Worm (Caenorhabditis elegans) whole organism, L4/young adult: ENCODE measurements around the gene F55H2.5.

Source experiments
- W03F9.2 ChIP-seq: fragments of 150-350 bp; optimal IDR thresholded peaks from 2 replicates; lab custom pipeline; 2014; ENCODE audit warnings: missing biosample characterization, missing genetic modification characterization
- dao-5 ChIP-seq: sonication (generic microtip); optimal IDR thresholded peaks from 2 replicates; lab custom pipeline; 2016; ENCODE audit warnings: missing genotype, missing genetic modification characterization, moderate library complexity, missing compliant biosample characterization
- him-1 ChIP-seq: sonication (generic microtip); optimal IDR thresholded peaks from 2 replicates; lab custom pipeline; 2016; ENCODE audit warnings: missing genotype, missing genetic modification reagents, missing genetic modification characterization, missing compliant biosample characterization

The F55H2.5 gene

DNA sequence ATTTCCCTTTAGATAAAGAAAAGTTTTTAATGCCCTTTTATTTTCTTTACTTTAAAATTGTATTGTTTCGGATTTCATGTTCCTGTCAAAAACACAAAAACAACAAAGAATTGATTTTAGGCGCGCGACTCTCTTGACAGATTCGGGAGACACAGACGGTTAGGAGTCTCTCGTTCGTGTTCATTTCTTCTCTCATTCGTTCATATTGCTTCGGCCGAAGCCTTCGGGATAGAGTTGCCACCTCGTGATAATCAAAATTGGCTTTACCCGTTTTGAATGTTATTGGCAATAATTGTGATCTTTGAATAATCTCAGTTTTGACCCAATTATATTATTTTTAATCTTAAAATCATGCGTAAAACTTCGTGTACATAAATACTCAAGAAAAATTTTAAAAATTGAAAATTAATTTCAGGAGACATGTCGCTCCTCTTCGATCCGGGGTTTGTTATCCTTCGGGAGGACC, at the start of gene F55H2.5:
F55H2.5 (plus strand) TSS at position 416 of the 466 bp plus-strand sequence.
- no peak for TF ChIP-seq W03F9.2 (tag; lab: Kevin White, UChicago)
- no peak for TF ChIP-seq dao-5 (tag; lab: Kevin White, UChicago)
- TF ChIP-seq him-1 (tag; lab: Kevin White, UChicago) = no peak

DNA sequence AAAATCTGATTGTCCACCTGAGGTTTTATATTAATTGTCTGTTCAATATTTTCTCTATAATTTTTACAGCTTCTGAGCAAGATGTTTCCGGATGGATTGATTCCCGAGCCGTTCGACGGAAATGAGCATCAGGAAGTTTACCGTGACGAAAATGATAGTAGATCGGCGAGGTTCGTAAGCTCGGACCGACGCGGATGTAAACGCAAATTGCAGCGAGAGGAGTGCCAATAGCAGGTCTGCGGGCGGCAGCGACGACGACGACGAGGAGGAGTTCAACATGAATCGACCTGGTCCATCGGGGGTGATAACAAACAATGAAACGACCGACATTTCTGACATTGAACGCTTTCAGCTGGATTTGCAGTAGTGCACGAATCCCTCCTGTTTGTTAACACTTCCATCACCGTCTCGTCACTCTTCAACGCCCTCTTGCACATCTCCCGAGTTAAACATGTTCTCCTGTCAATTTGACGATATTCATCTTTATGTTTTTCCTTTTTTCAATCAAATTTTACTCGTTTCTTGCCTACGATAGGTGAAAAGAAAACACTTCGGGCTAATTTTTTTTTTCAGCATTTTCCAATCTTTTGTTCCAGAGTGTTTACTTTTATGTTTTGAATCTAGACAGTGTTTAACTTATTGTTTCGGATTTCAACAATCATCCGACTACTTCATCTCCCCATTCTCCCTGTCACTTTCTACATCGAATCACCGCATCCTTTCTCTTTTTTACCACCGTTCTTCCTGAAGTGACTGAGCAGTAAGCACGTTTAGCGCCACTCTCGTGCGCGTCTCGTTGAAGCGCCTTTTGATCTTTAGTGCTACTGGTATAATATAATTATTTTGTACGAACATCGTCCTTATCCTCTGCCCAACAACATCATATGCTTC, 49.1 kb upstream of the F55H2.5 start:
- TF ChIP-seq him-1 (tag; lab: Kevin White, UChicago) (no peak), W03F9.2 (tag; lab: Kevin White, UChicago) (no peak), dao-5 (tag; lab: Kevin White, UChicago) (no peak)

DNA sequence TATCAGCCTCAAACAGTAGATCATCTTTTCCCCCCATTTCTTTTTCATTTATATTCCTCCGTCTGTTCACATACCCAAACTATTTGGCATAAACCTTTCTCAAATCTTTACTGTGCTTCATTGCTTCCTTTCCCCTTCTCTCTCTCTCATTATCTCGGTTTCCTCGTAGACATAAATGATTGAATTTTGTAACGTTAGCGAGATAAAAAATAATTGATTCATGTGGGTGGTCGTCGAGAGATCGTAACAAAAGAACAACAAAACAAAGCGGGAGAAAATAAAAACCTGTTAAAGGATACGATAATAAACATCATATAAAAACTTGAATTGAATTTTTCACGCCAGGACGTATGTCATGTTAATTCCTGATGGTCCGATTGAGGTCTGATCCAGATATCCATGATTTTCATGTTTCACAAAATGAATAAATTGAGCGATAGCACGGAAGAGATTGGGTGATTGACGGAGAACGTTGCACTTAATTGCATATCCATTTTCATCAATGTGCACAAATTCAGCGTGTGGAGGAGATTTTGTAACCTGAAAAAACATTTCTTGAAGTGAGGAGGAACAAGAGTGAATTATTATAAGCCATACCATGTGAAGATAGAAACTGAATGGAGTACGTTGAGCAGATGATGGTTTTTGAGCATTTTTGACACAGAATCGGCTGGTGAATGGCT, 48.3 kb upstream of the F55H2.5 start:
- TF ChIP-seq dao-5 (tag; lab: Kevin White, UChicago) (no peak), W03F9.2 (tag; lab: Kevin White, UChicago) (no peak), him-1 (tag; lab: Kevin White, UChicago) (no peak)

DNA sequence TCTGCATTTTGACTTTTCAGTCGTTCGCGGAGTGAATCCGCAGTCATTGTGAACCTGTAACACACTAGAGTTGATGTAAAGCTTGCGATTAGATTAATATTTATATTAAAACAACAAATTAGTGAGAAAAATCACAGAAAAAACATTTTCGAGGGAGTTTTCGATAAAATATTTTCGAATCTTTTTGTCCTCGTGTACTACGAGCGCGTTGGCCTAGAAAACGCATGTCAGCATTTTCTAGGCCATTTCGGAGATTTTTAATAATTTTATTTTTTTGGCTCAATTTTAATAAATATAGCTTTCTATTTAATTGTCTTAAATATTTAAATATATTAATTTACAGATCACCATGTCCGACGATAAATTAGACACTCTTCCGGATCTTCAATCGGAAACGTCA, 45.8 kb upstream of the F55H2.5 start, which contains the start of gene B0464.9:
B0464.9 (plus strand) TSS at position 344 of the 400 bp plus-strand sequence.
- TF ChIP-seq him-1 (tag; lab: Kevin White, UChicago) = no peak
- peak; percentile 69 for TF ChIP-seq W03F9.2 (tag; lab: Kevin White, UChicago)

DNA sequence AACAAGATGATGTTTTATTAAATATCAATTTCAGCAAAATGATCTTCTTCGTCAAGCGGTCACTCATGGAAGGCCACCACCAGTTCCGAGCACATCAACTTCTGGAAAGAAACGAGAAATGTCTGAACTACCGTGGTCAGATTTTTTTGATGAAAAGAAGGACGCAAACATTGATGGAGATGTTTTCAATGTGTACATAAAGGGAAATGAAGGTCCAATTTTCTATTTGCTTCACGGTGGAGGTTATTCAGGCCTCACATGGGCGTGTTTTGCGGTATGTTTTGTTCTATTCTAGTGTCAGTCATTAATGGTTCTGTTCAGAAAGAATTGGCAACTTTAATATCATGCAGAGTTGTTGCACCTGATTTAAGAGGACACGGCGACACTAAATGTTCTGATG, 45.4 kb upstream of the F55H2.5 start, which contains the start of gene B0464.6:
B0464.6 (minus strand) TSS at position 101 of the 400 bp plus-strand sequence.
- TF ChIP-seq W03F9.2 (tag; lab: Kevin White, UChicago) (no peak), him-1 (tag; lab: Kevin White, UChicago) (no peak), dao-5 (tag; lab: Kevin White, UChicago) (no peak)

DNA sequence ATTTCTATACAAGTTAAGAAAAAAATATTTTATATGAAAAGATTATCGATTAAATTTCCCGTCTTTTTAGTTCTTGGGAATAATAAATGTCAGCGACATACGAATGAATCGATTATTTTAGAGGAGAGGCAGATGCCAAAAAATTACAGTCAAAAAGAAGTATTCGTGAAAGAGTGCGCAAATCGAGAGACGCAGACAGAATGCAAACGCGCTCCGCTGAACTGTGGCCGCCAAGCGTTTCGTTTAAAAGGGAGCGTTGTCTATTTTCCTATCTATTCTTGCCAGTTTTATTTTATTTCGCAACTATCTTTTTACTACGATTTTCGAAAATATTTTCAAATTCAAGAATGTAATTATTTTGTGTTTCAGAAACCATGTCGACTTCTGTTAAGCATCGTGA, 44.2 kb upstream of the F55H2.5 start, which contains the start of gene baf-1:
baf-1 (plus strand) TSS at position 370 of the 400 bp plus-strand sequence.
- no peak for TF ChIP-seq him-1 (tag; lab: Kevin White, UChicago)
- TF ChIP-seq W03F9.2 (tag; lab: Kevin White, UChicago) = peak; percentile 76
- TF ChIP-seq dao-5 (tag; lab: Kevin White, UChicago) = no peak

DNA sequence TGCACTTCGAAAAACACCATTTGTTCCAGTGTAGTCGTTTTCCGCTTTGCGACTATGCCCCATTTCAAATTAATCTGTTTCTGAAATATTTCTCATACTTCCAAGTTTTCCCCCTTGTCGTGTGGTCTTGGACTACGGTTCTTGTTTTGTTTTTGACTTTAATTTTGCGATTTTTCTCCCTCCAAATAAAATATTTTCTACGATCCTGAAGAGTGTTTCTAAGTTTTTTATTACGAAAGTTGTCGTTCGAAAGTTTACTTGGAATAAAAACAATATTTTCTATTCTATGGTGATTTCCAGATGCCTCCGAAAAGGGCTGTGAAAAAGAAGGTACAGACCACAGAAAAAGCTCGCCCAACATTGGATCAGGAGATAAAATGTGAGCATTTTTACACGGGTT, 43.4 kb upstream of the F55H2.5 start, which contains the start of gene tag-342:
tag-342 (plus strand) TSS at position 301 of the 400 bp plus-strand sequence.
- no peak for TF ChIP-seq W03F9.2 (tag; lab: Kevin White, UChicago)
- TF ChIP-seq dao-5 (tag; lab: Kevin White, UChicago) = no peak

DNA sequence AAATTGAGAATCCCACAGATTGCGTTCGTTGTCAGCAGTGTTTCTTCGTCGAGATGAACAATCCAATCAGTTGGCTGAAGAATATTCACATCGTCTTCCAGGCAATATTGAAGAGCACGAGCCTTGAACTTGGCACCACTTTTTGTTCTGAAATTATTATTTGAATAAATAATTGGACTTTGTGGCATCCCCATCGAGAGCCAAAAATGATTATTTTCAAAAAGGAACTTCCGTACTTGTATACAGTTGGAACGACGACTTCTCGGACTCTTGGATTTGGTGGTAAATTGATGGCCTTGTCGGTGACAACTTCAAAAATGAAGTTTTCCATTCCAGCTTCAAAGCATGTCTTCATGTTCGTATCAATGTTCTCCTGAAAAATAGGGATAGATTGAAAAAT, 39.3 kb upstream of the F55H2.5 start:
- TF ChIP-seq W03F9.2 (tag; lab: Kevin White, UChicago) (no peak), him-1 (tag; lab: Kevin White, UChicago) (no peak), dao-5 (tag; lab: Kevin White, UChicago) (no peak)

DNA sequence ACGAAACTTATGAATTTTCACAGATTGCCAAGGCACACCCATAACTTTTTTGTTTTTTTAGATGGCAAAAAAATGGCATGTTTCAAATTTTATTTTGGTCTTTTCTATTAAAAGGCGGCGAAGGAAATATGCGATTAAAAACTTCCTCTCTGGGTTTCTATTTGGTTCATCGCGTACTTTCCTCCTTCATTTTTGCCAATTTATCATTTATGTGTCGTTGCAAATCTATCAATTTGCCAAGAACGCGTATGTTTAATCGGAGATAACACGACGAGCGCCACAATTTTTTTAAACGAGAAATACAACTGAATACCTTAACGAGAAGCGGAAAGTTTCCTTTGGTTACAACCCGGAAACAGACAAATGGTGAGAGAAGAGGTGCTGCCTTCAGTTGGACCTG, 38.8 kb upstream of the F55H2.5 start:
- TF ChIP-seq W03F9.2 (tag; lab: Kevin White, UChicago) (no peak), dao-5 (tag; lab: Kevin White, UChicago) (no peak)

DNA sequence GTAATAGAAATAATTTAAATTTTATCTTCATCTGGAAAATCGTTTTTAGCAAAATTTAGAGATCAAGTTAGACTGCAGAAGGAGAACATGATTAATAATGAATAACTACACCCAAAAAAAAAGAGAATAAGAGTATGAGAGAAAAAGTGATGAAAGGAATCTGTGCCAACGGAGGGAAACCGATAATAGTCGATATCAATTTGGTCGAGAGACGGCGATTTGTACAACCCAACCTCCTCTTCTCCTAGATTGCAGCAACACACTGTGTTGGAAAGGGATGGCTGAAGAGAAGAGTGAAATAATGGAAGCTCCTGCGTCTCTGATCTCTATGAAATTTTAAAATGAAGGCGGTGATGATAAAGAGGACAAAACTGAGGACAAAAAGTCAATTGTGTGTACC, 36.8 kb upstream of the F55H2.5 start:
- TF ChIP-seq dao-5 (tag; lab: Kevin White, UChicago) (no peak), W03F9.2 (tag; lab: Kevin White, UChicago) (no peak), him-1 (tag; lab: Kevin White, UChicago) (no peak)

DNA sequence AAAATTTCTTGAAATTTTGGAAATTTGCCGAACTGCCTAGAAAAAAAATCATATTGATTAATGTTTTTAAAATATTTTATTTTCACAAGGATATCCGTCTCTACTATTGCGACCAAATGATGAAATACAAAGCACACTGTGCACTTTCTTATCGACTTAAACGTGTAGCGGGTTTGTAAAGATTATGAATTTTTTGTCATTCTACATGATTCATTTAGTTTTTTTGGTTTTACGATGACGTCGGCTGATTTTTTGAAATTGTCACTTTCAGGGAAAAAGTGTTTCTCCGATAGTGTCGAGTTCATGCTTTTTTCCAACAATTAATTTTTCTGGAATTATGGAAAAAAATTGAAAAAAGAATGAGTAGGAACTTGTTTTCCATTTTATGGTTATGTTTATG, 34.7 kb upstream of the F55H2.5 start:
- TF ChIP-seq dao-5 (tag; lab: Kevin White, UChicago) = no peak
- TF ChIP-seq him-1 (tag; lab: Kevin White, UChicago) = no peak
- TF ChIP-seq W03F9.2 (tag; lab: Kevin White, UChicago) = no peak

DNA sequence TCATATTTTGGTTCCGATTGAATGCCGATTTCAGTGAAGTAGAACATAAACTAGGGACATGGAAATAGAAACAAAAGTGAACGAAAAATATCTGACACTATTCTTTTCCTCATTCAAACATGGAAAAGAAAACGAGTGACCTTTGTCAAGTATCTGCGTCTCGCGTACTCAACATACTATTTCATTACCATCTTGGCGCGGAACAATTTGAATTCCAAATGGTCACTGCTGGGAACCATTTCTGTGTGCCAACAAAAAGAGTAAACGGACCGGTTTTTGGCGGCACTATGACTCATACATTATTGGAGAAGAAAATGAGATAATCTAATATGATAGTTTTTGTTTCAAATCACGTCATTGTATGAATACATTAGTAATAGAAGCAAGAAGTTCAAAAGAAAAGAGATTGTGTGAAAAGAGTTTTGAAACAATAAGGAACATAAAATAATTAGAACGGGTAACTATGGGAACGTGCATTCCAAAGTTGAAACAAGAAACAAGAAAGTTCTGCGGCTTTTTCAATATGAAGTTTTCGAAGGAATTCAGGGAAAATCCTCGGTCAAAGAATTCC, 28.8 kb upstream of the F55H2.5 start:
- TF ChIP-seq dao-5 (tag; lab: Kevin White, UChicago) (no peak), him-1 (tag; lab: Kevin White, UChicago) (no peak), W03F9.2 (tag; lab: Kevin White, UChicago) (no peak)

DNA sequence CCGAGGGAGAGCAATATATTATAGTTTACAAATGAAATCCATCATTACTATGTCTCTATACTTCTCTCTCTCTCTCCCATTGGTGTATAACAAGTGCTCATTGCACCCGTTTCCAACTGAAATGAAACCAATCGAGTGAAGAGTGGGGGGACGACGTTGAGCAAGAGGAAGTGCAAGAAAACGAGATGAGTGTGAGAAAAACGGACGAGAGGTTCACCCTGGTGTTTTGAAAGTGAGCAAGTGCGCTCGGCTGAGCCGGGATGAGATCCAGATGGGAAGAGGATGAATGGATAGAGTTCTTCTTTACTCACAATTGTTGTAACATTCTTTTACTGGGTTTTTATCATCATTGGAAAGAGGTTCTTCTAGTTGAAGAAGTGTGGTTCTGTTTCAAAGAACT, 27.6 kb upstream of the F55H2.5 start:
- TF ChIP-seq W03F9.2 (tag; lab: Kevin White, UChicago) = no peak
- TF ChIP-seq him-1 (tag; lab: Kevin White, UChicago) = no peak
- TF ChIP-seq dao-5 (tag; lab: Kevin White, UChicago) = no peak
